Worm (Caenorhabditis elegans): ENCODE data around the gene M02B7.2.

ce11 chrIV:3817253-3817652 lies 13.9 kb downstream of the M02B7.2 start:
- TF ChIP-seq pha-4 (tag; optimal IDR thresholded peaks at IDR 0.05): no peak
- TF ChIP-seq nhr-76 (tag; optimal IDR thresholded peaks at IDR 0.05): no peak
- TF ChIP-seq ztf-11 (tag; optimal IDR thresholded peaks at IDR 0.05): no peak
- no peak for TF ChIP-seq nhr-237 (tag; optimal IDR thresholded peaks at IDR 0.05)
- TF ChIP-seq nhr-2 (tag; optimal IDR thresholded peaks at IDR 0.05): no peak
- TF ChIP-seq nhr-28 (tag; optimal IDR thresholded peaks at IDR 0.05): no peak
- TF ChIP-seq blmp-1 (tag; optimal IDR thresholded peaks at IDR 0.05): no peak
- TF ChIP-seq lsy-2 (tag; optimal IDR thresholded peaks at IDR 0.05): no peak
- TF ChIP-seq unc-39 (tag; optimal IDR thresholded peaks at IDR 0.05): no peak
